Worm (Caenorhabditis elegans) whole organism, young adult: ENCODE measurements around the gene T01G6.10.

ENCODE experiments used
- B0019.2 ChIP-seq: fragments of 200-800 bp; sonication (Bioruptor generic); conservative IDR thresholded peaks from 2 replicates; pipeline ENCODE4 v1.3.6; 2022; ENCODE audit warnings: missing genetic modification reagents, missing genetic modification characterization, missing compliant biosample characterization
- B0336.3 ChIP-seq: fragments of 200-800 bp; sonication (Bioruptor generic); IDR thresholded peaks from 2 replicates; pipeline ENCODE4 v1.3.6; 2022; ENCODE audit warnings: missing genetic modification characterization, missing compliant biosample characterization
- D2030.7 ChIP-seq: fragments of 200-800 bp; sonication (Bioruptor generic); IDR thresholded peaks from 2 replicates; pipeline ENCODE4 v1.3.6; 2022; ENCODE audit warnings: missing genetic modification reagents, missing genetic modification characterization, missing compliant biosample characterization
- T26A5.8 ChIP-seq: sonication (generic microtip); optimal IDR thresholded peaks from 2 replicates; lab custom pipeline; 2016; ENCODE audit warnings: missing genetic modification characterization, missing compliant biosample characterization
- Y53G8AR.9 ChIP-seq: fragments of 200-800 bp; sonication (Bioruptor generic); conservative IDR thresholded peaks from 2 replicates; pipeline ENCODE4 v1.3.6; 2022; ENCODE audit warnings: missing genetic modification reagents, missing genetic modification characterization, missing compliant biosample characterization
- ama-1 ChIP-seq, 3 experiments: fragments of 150-350 bp in 1 of 3; sonication (generic microtip) in 2 of 3; optimal IDR thresholded peaks; 2 replicates each; lab custom pipeline; 2014 to 2018; ENCODE audit warnings: missing biosample characterization in 2 of 3, missing genetic modification characterization in 2 of 3, missing genetic modification reagents in 2 of 3
- bed-1 ChIP-seq: fragments of 200-800 bp; sonication (Bioruptor generic); IDR thresholded peaks from 2 replicates; pipeline ENCODE4 v1.3.6; 2022; ENCODE audit warnings: missing genetic modification reagents, missing genetic modification characterization, missing compliant biosample characterization
- ceh-27 ChIP-seq: fragments of 200-800 bp; sonication (Bioruptor generic); optimal IDR thresholded peaks from 2 replicates; lab custom pipeline; 2018; ENCODE audit warnings: mild to moderate bottlenecking, missing genetic modification characterization, moderate library complexity, missing compliant biosample characterization
- ceh-58 ChIP-seq: fragments of 200-800 bp; sonication (Bioruptor generic); IDR thresholded peaks from 2 replicates; pipeline ENCODE4 v1.3.6; 2022; ENCODE audit warnings: missing genetic modification characterization, missing compliant biosample characterization
- ceh-91 ChIP-seq: fragments of 200-800 bp; sonication (Bioruptor generic); IDR thresholded peaks from 2 replicates; pipeline ENCODE4 v1.3.6; 2022; ENCODE audit warnings: missing genetic modification reagents, missing genetic modification characterization, missing compliant biosample characterization
- efl-1 ChIP-seq: fragments of 150-350 bp; optimal IDR thresholded peaks from 2 replicates; lab custom pipeline; 2014; ENCODE audit warnings: missing biosample characterization, missing genetic modification reagents, missing genetic modification characterization
- ekl-4 ChIP-seq: fragments of 200-800 bp; sonication (Bioruptor generic); IDR thresholded peaks from 2 replicates; pipeline ENCODE4 v1.3.6; 2022; ENCODE audit warnings: missing genetic modification reagents, missing genetic modification characterization, missing compliant biosample characterization
- hlh-12 ChIP-seq: sonication (generic microtip); optimal IDR thresholded peaks from 2 replicates; lab custom pipeline; 2016; ENCODE audit warnings: missing genetic modification characterization, missing compliant biosample characterization
- hmg-1.2 ChIP-seq: fragments of 200-800 bp; sonication (Bioruptor generic); IDR thresholded peaks from 2 replicates; pipeline ENCODE4 v1.3.6; 2022; ENCODE audit warnings: missing genetic modification reagents, missing genetic modification characterization, missing compliant biosample characterization
- lag-1 ChIP-seq: fragments of 200-800 bp; sonication (Bioruptor generic); IDR thresholded peaks from 2 replicates; pipeline ENCODE4 v1.3.6; 2022; ENCODE audit warnings: missing genetic modification reagents, missing genetic modification characterization, missing compliant biosample characterization
- lin-40 ChIP-seq: sonication (generic microtip); optimal IDR thresholded peaks from 2 replicates; lab custom pipeline; 2016; ENCODE audit warnings: missing genetic modification characterization, mild to moderate bottlenecking, missing compliant biosample characterization, missing genotype, missing genetic modification reagents
- lir-1 ChIP-seq: fragments of 200-800 bp; sonication (Bioruptor generic); conservative IDR thresholded peaks from 2 replicates; pipeline ENCODE4 v1.3.6; 2022; ENCODE audit warnings: missing genetic modification reagents, missing genetic modification characterization, missing compliant biosample characterization
- lsl-1 ChIP-seq: fragments of 200-800 bp; sonication (Bioruptor generic); optimal IDR thresholded peaks from 2 replicates; lab custom pipeline; 2018; ENCODE audit warnings: mild to moderate bottlenecking, missing genetic modification characterization, moderate library complexity, missing compliant biosample characterization
- madf-10 ChIP-seq: sonication (generic microtip); optimal IDR thresholded peaks from 2 replicates; lab custom pipeline; 2016; ENCODE audit warnings: mild to moderate bottlenecking, missing genetic modification characterization, missing compliant biosample characterization
- madf-3 ChIP-seq: fragments of 200-800 bp; sonication (Bioruptor generic); IDR thresholded peaks from 2 replicates; pipeline ENCODE4 v1.3.6; 2022; ENCODE audit warnings: missing genetic modification reagents, missing genetic modification characterization, missing compliant biosample characterization
- mcd-1 ChIP-seq: fragments of 200-800 bp; sonication (Bioruptor generic); IDR thresholded peaks from 2 replicates; pipeline ENCODE4 v1.3.6; 2022; ENCODE audit warnings: missing genetic modification reagents, missing genetic modification characterization, missing compliant biosample characterization
- mel-28 ChIP-seq: sonication (generic microtip); optimal IDR thresholded peaks from 2 replicates; lab custom pipeline; 2016; ENCODE audit warnings: borderline replicate concordance, mild to moderate bottlenecking, missing genetic modification characterization, missing compliant biosample characterization
- mes-4 ChIP-seq: sonication (generic microtip); optimal IDR thresholded peaks from 2 replicates; lab custom pipeline; 2016; ENCODE audit warnings: missing genotype, missing genetic modification characterization, missing compliant biosample characterization
- mxl-1 ChIP-seq: sonication (generic microtip); optimal IDR thresholded peaks from 2 replicates; lab custom pipeline; 2016; ENCODE audit warnings: missing genetic modification characterization, missing compliant biosample characterization
- nhr-120 ChIP-seq: fragments of 200-800 bp; sonication (Bioruptor generic); IDR thresholded peaks from 2 replicates; pipeline ENCODE4 v1.3.6; 2022; ENCODE audit warnings: missing genetic modification characterization, missing compliant biosample characterization
- nhr-80 ChIP-seq: sonication (generic microtip); optimal IDR thresholded peaks from 2 replicates; lab custom pipeline; 2016; ENCODE audit warnings: missing genetic modification characterization, missing compliant biosample characterization
- nhr-90 ChIP-seq: sonication (generic microtip); optimal IDR thresholded peaks from 2 replicates; lab custom pipeline; 2016; ENCODE audit warnings: missing genotype, mild to moderate bottlenecking, missing genetic modification characterization, missing compliant biosample characterization
- rpc-1 ChIP-seq, 2 experiments: fragments of 150-350 bp in 1 of 2; sonication (generic microtip) in 1 of 2; optimal IDR thresholded peaks; 2 replicates each; lab custom pipeline; 2014 to 2018; ENCODE audit warnings: missing biosample characterization in 1 of 2, missing genetic modification characterization in 1 of 2, missing genetic modification reagents in 1 of 2, missing genotype in 1 of 2
- sdz-38 ChIP-seq: sonication (generic microtip); optimal IDR thresholded peaks from 2 replicates; lab custom pipeline; 2016; ENCODE audit warnings: missing genotype, missing genetic modification characterization, missing compliant biosample characterization
- snpc-3.4 ChIP-seq: sonication (generic microtip); optimal IDR thresholded peaks from 2 replicates; lab custom pipeline; 2017; ENCODE audit warnings: missing genetic modification characterization, mild to moderate bottlenecking, missing compliant biosample characterization, antibody characterized with exemption, moderate library complexity, missing genotype, missing genetic modification reagents
- sptf-2 ChIP-seq: fragments of 200-800 bp; sonication (Bioruptor generic); optimal IDR thresholded peaks from 2 replicates; lab custom pipeline; 2018; ENCODE audit warnings: mild to moderate bottlenecking, missing genetic modification characterization, missing compliant biosample characterization
- xnd-1 ChIP-seq: sonication (generic microtip); optimal IDR thresholded peaks from 2 replicates; lab custom pipeline; 2016; ENCODE audit warnings: missing genotype, missing genetic modification reagents, missing genetic modification characterization, missing compliant biosample characterization
- ztf-28 ChIP-seq: fragments of 200-800 bp; sonication (Bioruptor generic); IDR thresholded peaks from 2 replicates; pipeline ENCODE4 v1.3.6; 2022; ENCODE audit warnings: missing genetic modification reagents, missing genetic modification characterization, missing compliant biosample characterization

The T01G6.10 gene

ce11 chrV:527602-528001, 24.6 kb upstream of the T01G6.10 start, which contains the start of gene srw-108:
Gene srw-108 (plus strand): TSS chrV:527902.
- TF ChIP-seq B0019.2 (GFP tag; lab: Robert Waterston, UW) (no peak), ekl-4 (no peak), xnd-1 (tag; lab: Kevin White, UChicago) (no peak), D2030.7 (GFP tag; lab: Robert Waterston, UW) (no peak), lin-40 (tag; lab: Kevin White, UChicago) (no peak), ceh-27 (no peak), mcd-1 (GFP tag; lab: Robert Waterston, UW) (no peak), B0336.3 (no peak), T26A5.8 (no peak), snpc-3.4 (tag; lab: Kevin White, UChicago) (no peak), ceh-91 (GFP tag; lab: Robert Waterston, UW) (no peak), nhr-80 (tag; lab: Kevin White, UChicago) (no peak), mxl-1 (tag; lab: Kevin White, UChicago) (no peak), lsl-1 (GFP tag; lab: Kevin White, UChicago) (no peak)

DNA sequence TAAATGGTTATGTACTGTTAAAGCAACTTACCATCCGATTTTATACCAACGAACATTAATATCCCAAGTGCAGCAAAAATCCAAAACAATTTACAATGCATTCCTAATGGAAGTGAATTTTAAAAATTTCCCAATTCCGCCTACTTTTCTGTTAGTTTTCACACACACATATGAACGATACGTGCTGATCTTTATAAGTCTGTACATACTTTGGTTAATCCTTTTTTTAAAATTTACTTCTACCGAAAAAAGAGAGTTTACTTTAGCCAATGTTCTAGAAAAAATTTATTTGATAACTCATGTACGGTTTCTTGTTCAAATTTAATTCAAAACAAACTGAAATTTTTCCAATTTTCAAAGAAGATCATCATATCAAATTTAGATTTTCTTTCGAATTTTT, 22.0 kb upstream of the T01G6.10 start, which contains the start of gene R11G11.16:
TSS of gene R11G11.16 (minus strand) at position 101 of the 400 bp plus-strand sequence.
- TF ChIP-seq efl-1 (GFP tag; lab: Kevin White, UChicago): no peak
- no peak for TF ChIP-seq sptf-2 (GFP tag; lab: Kevin White, UChicago)
- TF ChIP-seq ztf-28 (GFP tag; lab: Robert Waterston, UW): no peak
- TF ChIP-seq madf-10 (tag; lab: Kevin White, UChicago): no peak
- no peak for TF ChIP-seq hmg-1.2 (GFP tag; lab: Robert Waterston, UW)
- TF ChIP-seq ceh-58 (GFP tag; lab: Robert Waterston, UW): no peak
- no peak for TF ChIP-seq bed-1 (GFP tag; lab: Robert Waterston, UW)
- TF ChIP-seq mel-28 (tag; lab: Kevin White, UChicago): no peak
- TF ChIP-seq ama-1 (optimal IDR thresholded peaks at IDR 0.05; lab: Kevin White, UChicago): no peak
- no peak for TF ChIP-seq ama-1 (GFP tag; optimal IDR thresholded peaks at IDR 0.05; lab: Kevin White, UChicago)
- TF ChIP-seq mes-4 (tag; lab: Kevin White, UChicago): no peak
- no peak for TF ChIP-seq nhr-120 (GFP tag; lab: Robert Waterston, UW)
- TF ChIP-seq Y53G8AR.9: no peak
- TF ChIP-seq lir-1 (GFP tag; lab: Robert Waterston, UW): no peak
- no peak for TF ChIP-seq madf-3 (GFP tag; lab: Robert Waterston, UW)
- no peak for TF ChIP-seq lsl-1 (GFP tag; lab: Kevin White, UChicago)
- TF ChIP-seq hlh-12: no peak
- TF ChIP-seq sdz-38 (tag; lab: Kevin White, UChicago): no peak
- TF ChIP-seq, all 124 proteins: peak for 0

ce11 chrV:524058-524457, 21.0 kb upstream of the T01G6.10 start, which contains the start of gene lipl-3:
Gene lipl-3 (minus strand): TSS chrV:524218.
- TF ChIP-seq nhr-80 (tag; lab: Kevin White, UChicago) (peak; percentile 30), lag-1 (GFP tag; lab: Robert Waterston, UW) (no peak)

- TF ChIP-seq rpc-1 (optimal IDR thresholded peaks at IDR 0.05; lab: Kevin White, UChicago) (no peak), rpc-1 (tag; optimal IDR thresholded peaks at IDR 0.05; lab: Kevin White, UChicago) (no peak)
Observed at ce11 chrV:521517-521916, 18.5 kb upstream of the T01G6.10 start, which contains the start of gene srw-107. Gene srw-107 (minus strand): TSS chrV:521617.

DNA sequence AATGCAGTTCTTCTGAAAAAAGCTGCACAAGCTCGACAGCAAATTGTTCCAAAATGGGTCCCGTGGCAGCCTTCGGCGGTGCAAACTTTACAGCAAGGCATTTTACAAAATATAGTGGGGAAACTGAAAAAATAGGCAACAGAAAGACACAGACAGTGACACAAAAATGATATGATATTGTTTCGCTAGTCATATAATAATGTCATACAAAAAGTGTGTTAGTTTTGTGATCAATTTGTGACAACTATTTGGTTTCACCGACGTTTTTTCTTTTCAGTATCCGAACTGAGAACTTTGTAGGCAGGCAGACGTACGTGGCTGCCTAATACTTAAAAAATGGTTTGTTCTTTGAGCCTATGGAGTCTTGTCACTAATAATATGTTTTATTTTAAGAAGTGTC, 16.4 kb upstream of the T01G6.10 start, which contains the start of gene nhr-210:
TSS of gene nhr-210 (minus strand) at position 101 of the 400 bp plus-strand sequence.
- TF ChIP-seq nhr-90 (tag; lab: Kevin White, UChicago) (no peak), nhr-80 (tag; lab: Kevin White, UChicago) (peak; percentile 44)
